Fruit fly (Drosophila melanogaster) whole organism, wandering third instar larva: ENCODE results near the gene Dora.

Experiments used
- Abd-B ChIP-seq: fragments of >200 bp; optimal IDR thresholded peaks from 2 replicates; lab custom pipeline; 2017; ENCODE audit warnings: missing biosample characterization, missing genetic modification characterization
- CG9705 ChIP-seq: fragments of 200-800 bp; sonication (Bioruptor generic); optimal IDR thresholded peaks from 2 replicates; lab custom pipeline; 2018; ENCODE audit warnings: missing biosample characterization, mild to moderate bottlenecking, missing genetic modification characterization
- CrebA ChIP-seq: fragments of 200-800 bp; sonication (Bioruptor generic); optimal IDR thresholded peaks from 2 replicates; lab custom pipeline; 2016; ENCODE audit warnings: missing biosample characterization, mild to moderate bottlenecking, missing genetic modification characterization, borderline replicate concordance
- Dfd ChIP-seq: fragments of >200 bp; optimal IDR thresholded peaks from 2 replicates; lab custom pipeline; 2017; ENCODE audit warnings: missing biosample characterization, missing genetic modification characterization
- Dif ChIP-seq: fragments of 200-275, 200-300 bp; sonication (Bioruptor generic); optimal IDR thresholded peaks from 2 replicates; lab custom pipeline; 2018; ENCODE audit warnings: missing biosample characterization, missing genetic modification characterization; ENCODE audit not compliant: partially characterized antibody
- GATAd ChIP-seq: sonication (Bioruptor generic); optimal IDR thresholded peaks from 2 replicates; lab custom pipeline; 2016; ENCODE audit warnings: missing biosample characterization, missing genetic modification characterization
- HLH106 ChIP-seq: fragments of 200-800 bp; optimal IDR thresholded peaks from 3 replicates; lab custom pipeline; 2019; ENCODE audit warnings: missing biosample characterization, mild to moderate bottlenecking, missing genetic modification characterization, moderate library complexity
- Hnf4 ChIP-seq: fragments of 200-800 bp; sonication (Bioruptor generic); optimal IDR thresholded peaks from 2 replicates; lab custom pipeline; 2016; ENCODE audit warnings: missing biosample characterization, mild to moderate bottlenecking, missing genetic modification characterization
- Hr78 ChIP-seq: fragments of >200 bp; optimal IDR thresholded peaks from 2 replicates; lab custom pipeline; 2017; ENCODE audit warnings: missing biosample characterization, missing genetic modification characterization
- Jra ChIP-seq: sonication (Bioruptor generic); optimal IDR thresholded peaks from 2 replicates; lab custom pipeline; 2016; ENCODE audit warnings: missing biosample characterization, missing genetic modification characterization
- Mio ChIP-seq: sonication (Bioruptor generic); optimal IDR thresholded peaks from 2 replicates; lab custom pipeline; 2016; ENCODE audit warnings: missing biosample characterization, missing genetic modification characterization
- Myc ChIP-seq: fragments of >200 bp; optimal IDR thresholded peaks from 2 replicates; lab custom pipeline; 2017
- OdsH ChIP-seq: fragments of 200-800 bp; sonication (Bioruptor generic); optimal IDR thresholded peaks from 2 replicates; lab custom pipeline; 2016; ENCODE audit warnings: missing biosample characterization, mild to moderate bottlenecking, missing genetic modification characterization
- Rel ChIP-seq, 2 experiments: fragments of 200-800 bp; sonication (Bioruptor generic) in 1 of 2; optimal IDR thresholded peaks; 2 replicates in 1 of 2; 3 replicates in 1 of 2; lab custom pipeline; 2016 to 2019; ENCODE audit warnings: mild to moderate bottlenecking in 2 of 2, missing biosample characterization in 2 of 2, missing genetic modification characterization in 2 of 2, moderate library complexity in 1 of 2
- Sp1 ChIP-seq: fragments of 200-800 bp; sonication (Bioruptor generic); optimal IDR thresholded peaks from 3 replicates; lab custom pipeline; 2019; ENCODE audit warnings: missing biosample characterization, mild to moderate bottlenecking, missing genetic modification characterization, moderate library complexity
- Vsx2 ChIP-seq: fragments of 200-300, 225-300 bp; sonication (Bioruptor generic); optimal IDR thresholded peaks from 2 replicates; lab custom pipeline; 2018; ENCODE audit warnings: missing biosample characterization, missing genetic modification characterization; ENCODE audit not compliant: partially characterized antibody
- br ChIP-seq: fragments of 200-800 bp; sonication (Bioruptor generic); optimal IDR thresholded peaks from 2 replicates; lab custom pipeline; 2016; ENCODE audit warnings: missing biosample characterization, missing genetic modification characterization
- brk ChIP-seq: fragments of 200-800 bp; sonication (Bioruptor generic); optimal IDR thresholded peaks from 2 replicates; lab custom pipeline; 2016; ENCODE audit warnings: missing biosample characterization, mild to moderate bottlenecking, missing genetic modification characterization
- dl ChIP-seq, 2 experiments: fragments of 175-275, 200-275 bp in 1 of 2; fragments of 200-275 bp in 1 of 2; sonication (Bioruptor generic); optimal IDR thresholded peaks; lab custom pipeline; 2018; ENCODE audit warnings: mild to moderate bottlenecking in 2 of 2, missing biosample characterization in 2 of 2, missing genetic modification characterization in 2 of 2, moderate library complexity in 2 of 2; ENCODE audit not compliant: partially characterized antibody in 2 of 2, insufficient read depth in 1 of 2
- dmrt93B ChIP-seq: fragments of 200-800 bp; sonication (Bioruptor generic); optimal IDR thresholded peaks from 2 replicates; lab custom pipeline; 2018; ENCODE audit warnings: missing biosample characterization, mild to moderate bottlenecking, missing genetic modification characterization
- ey ChIP-seq: fragments of 200-800 bp; sonication (Bioruptor generic); optimal IDR thresholded peaks from 2 replicates; lab custom pipeline; 2016; ENCODE audit warnings: missing biosample characterization, missing genetic modification characterization
- foxo ChIP-seq, 2 experiments: fragments of 200-800 bp; sonication (Bioruptor generic); optimal IDR thresholded peaks; 2 replicates in 1 of 2; 3 replicates in 1 of 2; lab custom pipeline; 2016 to 2017; ENCODE audit warnings: missing biosample characterization in 2 of 2, missing genetic modification characterization in 2 of 2
- fru ChIP-seq: fragments of 200-800 bp; sonication (Bioruptor generic); optimal IDR thresholded peaks from 3 replicates; lab custom pipeline; 2016; ENCODE audit warnings: missing biosample characterization, mild to moderate bottlenecking, missing genetic modification characterization
- h ChIP-seq: fragments of 200-800 bp; sonication (Bioruptor generic); optimal IDR thresholded peaks from 3 replicates; lab custom pipeline; 2016; ENCODE audit warnings: missing biosample characterization, mild to moderate bottlenecking, missing genetic modification characterization
- jim ChIP-seq: fragments of 175-275, 200-325 bp; sonication (Bioruptor generic); optimal IDR thresholded peaks from 2 replicates; lab custom pipeline; 2016; ENCODE audit warnings: missing biosample characterization, mild to moderate bottlenecking, missing genetic modification characterization
- lola ChIP-seq: fragments of >200 bp; optimal IDR thresholded peaks from 2 replicates; lab custom pipeline; 2017; ENCODE audit warnings: missing biosample characterization, missing genetic modification characterization
- pan ChIP-seq: fragments of >200 bp; optimal IDR thresholded peaks from 2 replicates; lab custom pipeline; 2017
- psq ChIP-seq: fragments of 200-800 bp; sonication (Bioruptor generic); optimal IDR thresholded peaks from 3 replicates; lab custom pipeline; 2017; ENCODE audit warnings: missing biosample characterization, mild to moderate bottlenecking, missing genetic modification characterization, moderate library complexity
- rgr ChIP-seq: fragments of 200-800 bp; sonication (Bioruptor generic); optimal IDR thresholded peaks from 3 replicates; lab custom pipeline; 2016; ENCODE audit warnings: missing biosample characterization, mild to moderate bottlenecking, missing genetic modification characterization
- sv ChIP-seq: fragments of 200-800 bp; sonication (Bioruptor generic); optimal IDR thresholded peaks from 3 replicates; lab custom pipeline; 2016; ENCODE audit warnings: missing biosample characterization, missing genetic modification characterization
- tai ChIP-seq: sonication (Bioruptor generic); optimal IDR thresholded peaks from 2 replicates; lab custom pipeline; 2016; ENCODE audit warnings: missing biosample characterization, missing genetic modification characterization
- usp ChIP-seq: fragments of >200 bp; optimal IDR thresholded peaks from 2 replicates; lab custom pipeline; 2017; ENCODE audit warnings: missing biosample characterization, missing genetic modification characterization
- woc ChIP-seq: sonication (Bioruptor generic); optimal IDR thresholded peaks from 2 replicates; lab custom pipeline; 2016; ENCODE audit warnings: missing biosample characterization, mild to moderate bottlenecking, missing genetic modification characterization

Gene Dora

dm6 chrX:18925685-18926371 lies 62.1 kb downstream of the Dora start:
- TF ChIP-seq OdsH (GFP tag; lab: Kevin White, UChicago) = peak; percentile 13
- TF ChIP-seq Vsx2 (GFP tag; lab: Kevin White, UChicago) = no peak
- peak; percentile 16 for TF ChIP-seq CrebA (GFP tag; lab: Kevin White, UChicago)
- TF ChIP-seq lola = no peak
- TF ChIP-seq woc = peak; percentile 33
- peak; percentile 15 for TF ChIP-seq Dfd (GFP tag; lab: Kevin White, UChicago)
- TF ChIP-seq Rel (GFP tag; optimal IDR thresholded peaks at IDR 0.05; lab: Kevin White, UChicago) = no peak
- TF ChIP-seq Rel (tag; optimal IDR thresholded peaks at IDR 0.05; lab: Kevin White, UChicago) = no peak
- TF ChIP-seq HLH106 (tag; lab: Kevin White, UChicago) = peak; percentile 22
- TF ChIP-seq tai (GFP tag; lab: Kevin White, UChicago) = no peak
- peak; percentile 12 for TF ChIP-seq ey
- TF ChIP-seq foxo (GFP tag; optimal IDR thresholded peaks at IDR 0.05; lab: Kevin White, UChicago) = peak in 1 of 2 experiments; percentile 45
- peak; percentile 1 for TF ChIP-seq h (GFP tag; lab: Kevin White, UChicago)

dm6 chrX:18926372-18927200 lies 62.8 kb downstream of the Dora start:
- TF ChIP-seq h (GFP tag; lab: Kevin White, UChicago) = no peak
- no peak for TF ChIP-seq GATAd (GFP tag; lab: Kevin White, UChicago)
- TF ChIP-seq dmrt93B (GFP tag; lab: Kevin White, UChicago) = no peak
- TF ChIP-seq dl (GFP tag; optimal IDR thresholded peaks at IDR 0.05; lab: Kevin White, UChicago; ENCODE audit: insufficient read depth in 1 of 2, partially characterized antibody in 2 of 2) = no peak
- TF ChIP-seq Rel (GFP tag; optimal IDR thresholded peaks at IDR 0.05; lab: Kevin White, UChicago) = no peak
- peak; percentile 23 for TF ChIP-seq Rel (tag; optimal IDR thresholded peaks at IDR 0.05; lab: Kevin White, UChicago)
- TF ChIP-seq Myc (lab: Kevin White, UChicago) = no peak
- no peak for TF ChIP-seq HLH106 (tag; lab: Kevin White, UChicago)
- peak; percentile 92 for TF ChIP-seq Dfd (GFP tag; lab: Kevin White, UChicago)
- TF ChIP-seq woc = peak; percentile 54
- TF ChIP-seq Dif = peak; percentile 13
- peak; percentile 88 for TF ChIP-seq jim
- TF ChIP-seq psq (GFP tag; lab: Kevin White, UChicago) = peak; percentile 16
- no peak for TF ChIP-seq br
- no peak for TF ChIP-seq ey
- TF ChIP-seq sv (GFP tag; lab: Kevin White, UChicago) = no peak

- peak; percentile 16 for TF ChIP-seq ey
- peak; percentile 68 for TF ChIP-seq fru (GFP tag; lab: Kevin White, UChicago)
- peak; percentile 14 for TF ChIP-seq Dfd (GFP tag; lab: Kevin White, UChicago)
- TF ChIP-seq HLH106 (tag; lab: Kevin White, UChicago) = peak; percentile 89
- TF ChIP-seq OdsH (GFP tag; lab: Kevin White, UChicago) = peak; percentile 51
- TF ChIP-seq Hnf4 (GFP tag; lab: Kevin White, UChicago) = no peak
- TF ChIP-seq Sp1 = peak; percentile 91
- peak; percentile 11 for TF ChIP-seq br
- peak; percentile 53 for TF ChIP-seq h (GFP tag; lab: Kevin White, UChicago)
- TF ChIP-seq CG9705 (GFP tag; lab: Kevin White, UChicago) = peak; percentile 74
- TF ChIP-seq foxo (GFP tag; optimal IDR thresholded peaks at IDR 0.05; lab: Kevin White, UChicago) = peak in 1 of 2 experiments; percentile 78
- TF ChIP-seq tai (GFP tag; lab: Kevin White, UChicago) = no peak
- no peak for TF ChIP-seq Rel (GFP tag; optimal IDR thresholded peaks at IDR 0.05; lab: Kevin White, UChicago)
- TF ChIP-seq Rel (tag; optimal IDR thresholded peaks at IDR 0.05; lab: Kevin White, UChicago) = peak; percentile 35
- peak; percentile 64 for TF ChIP-seq rgr (GFP tag; lab: Kevin White, UChicago)
- peak; percentile 88 for TF ChIP-seq psq (GFP tag; lab: Kevin White, UChicago)
- TF ChIP-seq Abd-B (GFP tag; lab: Kevin White, UChicago) = no peak
- TF ChIP-seq woc = peak; percentile 59
- TF ChIP-seq brk (GFP tag; lab: Kevin White, UChicago) = no peak
- TF ChIP-seq dmrt93B (GFP tag; lab: Kevin White, UChicago) = peak; percentile 80
Observed at dm6 chrX:18928608-18929059, 64.9 kb downstream of the Dora start.

DNA sequence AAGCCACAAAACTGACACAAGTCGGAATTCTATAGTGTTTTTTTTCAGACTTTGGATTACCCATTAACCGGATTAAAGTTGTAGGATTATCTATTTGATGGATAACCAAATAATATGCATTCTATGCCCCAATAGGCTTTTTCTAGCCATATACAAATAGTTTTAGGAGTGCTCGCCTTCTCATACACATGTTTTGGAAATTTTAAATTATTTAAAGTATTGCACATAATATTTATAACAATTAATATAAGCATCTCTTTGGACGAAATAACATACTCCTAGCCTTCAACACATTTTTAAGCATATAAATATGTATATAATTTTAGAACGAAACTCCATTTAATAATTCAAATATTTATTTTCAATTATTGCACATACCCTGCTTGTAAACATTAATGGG lies 65.7 kb downstream of the Dora start:
- TF ChIP-seq usp (GFP tag; lab: Kevin White, UChicago) = no peak
- TF ChIP-seq Hnf4 (GFP tag; lab: Kevin White, UChicago) = no peak
- no peak for TF ChIP-seq rgr (GFP tag; lab: Kevin White, UChicago)
- TF ChIP-seq GATAd (GFP tag; lab: Kevin White, UChicago) = no peak
- TF ChIP-seq Sp1 = peak; percentile 58
- no peak for TF ChIP-seq dl (GFP tag; optimal IDR thresholded peaks at IDR 0.05; lab: Kevin White, UChicago; ENCODE audit: insufficient read depth in 1 of 2, partially characterized antibody in 2 of 2)
- TF ChIP-seq jim = no peak
- TF ChIP-seq woc = no peak
- TF ChIP-seq h (GFP tag; lab: Kevin White, UChicago) = no peak
- no peak for TF ChIP-seq brk (GFP tag; lab: Kevin White, UChicago)
- TF ChIP-seq psq (GFP tag; lab: Kevin White, UChicago) = no peak
- TF ChIP-seq sv (GFP tag; lab: Kevin White, UChicago) = no peak
- TF ChIP-seq Jra = no peak
- TF ChIP-seq Vsx2 (GFP tag; lab: Kevin White, UChicago) = no peak
- no peak for TF ChIP-seq CrebA (GFP tag; lab: Kevin White, UChicago)
- no peak for TF ChIP-seq Hr78
- TF ChIP-seq foxo (GFP tag; optimal IDR thresholded peaks at IDR 0.05; lab: Kevin White, UChicago) = peak in 1 of 2 experiments; percentile 20
- TF ChIP-seq dmrt93B (GFP tag; lab: Kevin White, UChicago) = peak; percentile 37
- TF ChIP-seq Dfd (GFP tag; lab: Kevin White, UChicago) = no peak
- TF ChIP-seq br = no peak
- TF ChIP-seq OdsH (GFP tag; lab: Kevin White, UChicago) = peak; percentile 1
- TF ChIP-seq pan = peak; percentile 43
- no peak for TF ChIP-seq Mio (GFP tag; lab: Kevin White, UChicago)
- no peak for TF ChIP-seq tai (GFP tag; lab: Kevin White, UChicago)
- TF ChIP-seq Rel (GFP tag; optimal IDR thresholded peaks at IDR 0.05; lab: Kevin White, UChicago) = no peak
- no peak for TF ChIP-seq Rel (tag; optimal IDR thresholded peaks at IDR 0.05; lab: Kevin White, UChicago)
- no peak for TF ChIP-seq Abd-B (GFP tag; lab: Kevin White, UChicago)
- peak; percentile 48 for TF ChIP-seq HLH106 (tag; lab: Kevin White, UChicago)
